Worm (Caenorhabditis elegans): ENCODE data around the gene K09F5.1.

- TF ChIP-seq madf-2 (tag; optimal IDR thresholded peaks at IDR 0.05) = no peak
- TF ChIP-seq dve-1 (tag; optimal IDR thresholded peaks at IDR 0.05) = no peak
- TF ChIP-seq C08G9.2 (tag; optimal IDR thresholded peaks at IDR 0.05) = no peak
- no peak for TF ChIP-seq lin-11 (tag; optimal IDR thresholded peaks at IDR 0.05)
- no peak for TF ChIP-seq nfya-1 (tag; optimal IDR thresholded peaks at IDR 0.05)
- TF ChIP-seq hlh-30 (tag; optimal IDR thresholded peaks at IDR 0.05; ENCODE audit: insufficient read depth) = no peak
- no peak for TF ChIP-seq ets-4 (tag; optimal IDR thresholded peaks at IDR 0.05)
- TF ChIP-seq nhr-11 (tag; optimal IDR thresholded peaks at IDR 0.05) = no peak
- TF ChIP-seq pat-9 (tag; optimal IDR thresholded peaks at IDR 0.05) = no peak
- no peak for TF ChIP-seq pqm-1 (tag; optimal IDR thresholded peaks at IDR 0.05)
These were observed 24.0 kb upstream of the K09F5.1 start for ce11 chrX:7715463-7715862.

Measured in whole organism, late embryonic.